Worm (Caenorhabditis elegans) whole organism, midembryonic: ENCODE results near the gene F01D5.7.

Source experiments
- T22C8.4 ChIP-seq: fragments of 200-800 bp; sonication (Bioruptor generic); IDR thresholded peaks from 2 replicates; pipeline ENCODE4 v1.3.6; 2022; ENCODE audit warnings: missing genetic modification characterization, missing compliant biosample characterization
- cog-1 ChIP-seq: sonication (generic microtip); optimal IDR thresholded peaks from 2 replicates; lab custom pipeline; 2016; ENCODE audit warnings: missing genetic modification characterization, missing compliant biosample characterization
- flt-1 ChIP-seq: fragments of 200-800 bp; sonication (Bioruptor generic); IDR thresholded peaks from 2 replicates; pipeline ENCODE4 v1.3.6; 2022; ENCODE audit warnings: missing genetic modification characterization, missing compliant biosample characterization
- klf-2 ChIP-seq: fragments of 200-800 bp; sonication (Bioruptor generic); conservative IDR thresholded peaks from 2 replicates; pipeline ENCODE4 v1.3.6; 2022; ENCODE audit warnings: missing genetic modification reagents, missing genetic modification characterization, missing compliant biosample characterization
- med-1 ChIP-seq: sonication (generic microtip); optimal IDR thresholded peaks from 2 replicates; lab custom pipeline; 2017; ENCODE audit warnings: missing genetic modification characterization, mild to moderate bottlenecking, missing compliant biosample characterization, antibody characterized with exemption, missing genetic modification reagents; ENCODE audit not compliant: insufficient read depth
- ref-1 ChIP-seq: fragments of 200-800 bp; sonication (Bioruptor generic); conservative IDR thresholded peaks from 2 replicates; pipeline ENCODE4 v1.3.6; 2022; ENCODE audit warnings: missing genetic modification reagents, missing genetic modification characterization, missing compliant biosample characterization
- tab-1 ChIP-seq: fragments of 200-800 bp; sonication (Bioruptor generic); IDR thresholded peaks from 2 replicates; pipeline ENCODE4 v1.3.6; 2022; ENCODE audit warnings: missing genetic modification characterization, missing compliant biosample characterization
- ztf-23 ChIP-seq: fragments of 200-800 bp; sonication (Bioruptor generic); IDR thresholded peaks from 2 replicates; pipeline ENCODE4 v1.3.6; 2022; ENCODE audit warnings: missing genetic modification reagents, missing genetic modification characterization, missing compliant biosample characterization
- ztf-29 ChIP-seq: fragments of 200-800 bp; sonication (Bioruptor generic); IDR thresholded peaks from 2 replicates; pipeline ENCODE4 v1.3.6; 2022; ENCODE audit warnings: missing genetic modification reagents, missing genetic modification characterization, missing compliant biosample characterization

The F01D5.7 gene

DNA sequence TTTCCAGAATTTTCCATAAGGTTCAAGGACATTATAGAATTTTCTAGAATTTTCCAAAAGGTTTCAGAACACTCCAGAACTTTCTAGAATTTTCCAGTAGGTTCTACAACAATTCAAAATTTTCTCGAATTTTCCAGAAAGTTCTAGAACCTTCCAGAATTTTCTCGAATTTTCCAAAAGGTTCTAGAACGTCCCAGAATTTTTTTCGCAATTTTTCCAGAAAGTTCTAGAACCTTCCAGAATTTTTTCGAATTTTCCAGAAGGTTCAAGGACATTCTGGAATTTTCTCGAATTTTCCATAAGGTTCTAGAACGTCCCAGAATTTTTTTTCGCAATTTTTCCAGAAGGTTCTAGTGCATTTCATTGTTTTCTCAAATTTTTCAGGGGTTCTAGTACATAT is 30.8 kb upstream of the F01D5.7 start:
- TF ChIP-seq med-1 (GFP tag; lab: Kevin White, UChicago) (no peak), cog-1 (tag; lab: Kevin White, UChicago) (no peak), ztf-29 (GFP tag; lab: Robert Waterston, UW) (no peak), ztf-23 (GFP tag; lab: Robert Waterston, UW) (no peak), tab-1 (no peak), ref-1 (GFP tag; lab: Robert Waterston, UW) (no peak), klf-2 (no peak), flt-1 (GFP tag; lab: Robert Waterston, UW) (no peak), T22C8.4 (no peak)

DNA sequence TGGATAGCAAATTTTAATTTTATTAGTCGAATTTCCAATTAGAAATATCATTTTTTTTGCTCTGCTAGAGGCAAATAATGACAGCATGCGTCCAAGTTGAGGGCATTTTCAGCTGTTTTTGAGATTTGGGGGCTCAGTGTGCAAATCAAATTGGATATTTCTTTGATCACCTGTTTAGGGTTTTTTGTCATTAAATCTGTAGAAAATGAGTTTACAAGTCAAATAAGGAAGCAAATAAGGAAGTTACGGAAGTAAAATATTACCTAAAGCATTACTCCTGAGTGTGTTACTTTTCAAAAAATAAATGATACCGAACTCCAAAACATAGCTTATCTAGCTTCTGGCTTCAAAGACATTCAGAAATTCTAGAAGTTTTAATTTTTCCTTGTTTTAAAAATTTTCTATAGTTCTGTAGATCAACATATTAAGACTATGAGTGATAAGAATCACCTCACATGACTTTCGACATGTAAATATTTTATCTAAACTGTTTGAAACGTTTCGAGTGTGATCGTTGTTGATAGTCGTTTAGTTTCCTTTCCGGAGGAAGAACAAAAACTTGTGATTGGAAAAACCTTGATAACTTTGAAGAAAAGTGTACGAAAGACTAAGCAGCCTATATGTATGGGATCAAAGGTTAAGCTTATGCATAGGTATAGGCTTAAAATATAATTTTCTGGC is 28.5 kb upstream of the F01D5.7 start, which contains the start of gene sre-48:
Gene sre-48, minus strand, starts transcription at position 51 of the 681 bp plus-strand sequence.
- TF ChIP-seq ref-1 (GFP tag; lab: Robert Waterston, UW) (no peak), klf-2 (no peak), T22C8.4 (no peak)

DNA sequence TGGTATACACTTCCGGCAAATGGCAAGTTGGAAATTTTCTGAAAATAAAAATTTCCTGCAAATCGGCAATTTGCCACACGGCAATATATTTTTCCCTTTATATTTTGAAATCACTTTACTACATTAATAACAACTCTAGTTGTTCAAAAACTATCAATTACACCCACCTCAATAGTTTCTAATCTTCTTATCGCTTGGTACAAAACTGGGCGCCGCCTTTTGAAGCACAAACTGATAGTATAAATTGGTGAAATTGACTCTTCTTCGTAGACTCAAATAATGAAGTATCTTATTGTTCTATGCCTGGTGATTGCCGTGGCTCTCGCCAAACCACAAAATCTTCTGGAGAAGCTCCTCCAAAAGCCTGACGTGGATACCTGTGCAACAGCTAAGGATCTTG is 27.4 kb upstream of the F01D5.7 start, which contains the start of gene Y39G8B.9:
Gene Y39G8B.9, plus strand, starts transcription at position 269 of the 400 bp plus-strand sequence.
- TF ChIP-seq flt-1 (GFP tag; lab: Robert Waterston, UW) (no peak), ref-1 (GFP tag; lab: Robert Waterston, UW) (no peak), klf-2 (no peak), cog-1 (tag; lab: Kevin White, UChicago) (no peak), med-1 (GFP tag; lab: Kevin White, UChicago) (no peak), tab-1 (no peak), ztf-29 (GFP tag; lab: Robert Waterston, UW) (no peak), T22C8.4 (no peak), ztf-23 (GFP tag; lab: Robert Waterston, UW) (no peak)

DNA sequence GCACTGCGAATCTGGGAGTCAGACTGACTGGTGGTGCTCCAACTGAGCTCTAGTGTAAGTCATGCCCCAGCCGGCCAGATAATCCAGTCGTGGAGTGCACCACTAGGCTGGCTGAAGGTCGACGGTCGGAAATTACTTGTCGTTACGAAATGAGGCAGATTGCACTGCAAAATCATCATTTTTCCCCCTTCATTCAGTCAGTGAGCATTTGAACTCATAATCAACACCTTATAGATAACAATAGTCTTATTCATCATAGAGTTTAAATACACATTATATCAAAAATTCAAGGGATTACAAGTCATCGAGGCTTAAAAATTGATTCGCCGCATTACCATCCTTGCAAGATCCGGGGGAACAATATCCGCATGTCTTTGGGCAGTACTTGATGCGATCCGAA is 26.6 kb upstream of the F01D5.7 start:
- no peak for TF ChIP-seq ref-1 (GFP tag; lab: Robert Waterston, UW)
- no peak for TF ChIP-seq ztf-29 (GFP tag; lab: Robert Waterston, UW)
- no peak for TF ChIP-seq cog-1 (tag; lab: Kevin White, UChicago)

DNA sequence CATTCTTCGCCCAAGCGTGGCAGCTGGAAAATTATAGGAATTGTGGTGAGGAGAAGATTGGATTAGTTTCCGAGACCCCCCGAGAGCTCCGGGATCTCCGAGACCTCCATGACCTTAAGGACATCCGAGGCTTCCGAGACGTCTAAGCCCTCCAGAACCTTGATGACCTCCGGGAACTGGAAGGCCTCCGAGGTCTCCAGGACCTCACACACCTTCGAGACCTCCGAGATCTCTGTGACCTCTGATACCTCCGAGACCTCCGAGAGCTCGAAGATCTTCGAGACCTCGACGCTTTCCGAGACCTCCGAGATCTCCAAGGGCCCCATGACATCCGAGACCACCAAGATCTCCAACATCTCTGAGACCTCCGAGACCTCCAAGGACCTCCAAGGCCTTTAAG is 26.2 kb upstream of the F01D5.7 start:
- TF ChIP-seq ztf-23 (GFP tag; lab: Robert Waterston, UW) = no peak
- TF ChIP-seq cog-1 (tag; lab: Kevin White, UChicago) = no peak
- TF ChIP-seq klf-2 = no peak
- TF ChIP-seq tab-1 = no peak
- TF ChIP-seq flt-1 (GFP tag; lab: Robert Waterston, UW) = no peak
- TF ChIP-seq ref-1 (GFP tag; lab: Robert Waterston, UW) = no peak
- no peak for TF ChIP-seq ztf-29 (GFP tag; lab: Robert Waterston, UW)
- TF ChIP-seq med-1 (GFP tag; lab: Kevin White, UChicago) = no peak
- no peak for TF ChIP-seq T22C8.4

DNA sequence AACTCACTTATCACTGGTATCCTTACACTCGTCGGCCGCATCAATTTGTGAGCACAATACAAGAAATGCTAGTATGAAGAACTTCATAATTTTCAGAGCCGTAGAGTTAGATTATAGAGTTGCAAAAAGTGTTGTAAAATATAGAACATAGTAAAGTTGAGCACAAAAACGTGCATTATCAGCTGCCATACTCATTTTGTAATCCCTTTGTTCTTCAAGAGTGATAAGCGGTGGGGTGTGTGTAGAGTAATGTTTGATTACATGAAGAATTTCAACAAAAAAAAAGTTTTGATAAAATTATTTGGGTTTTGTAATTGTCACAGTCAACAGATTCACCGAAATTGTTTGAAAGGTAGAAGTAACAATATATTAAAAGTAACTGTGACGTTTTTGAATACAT is 25.5 kb upstream of the F01D5.7 start, which contains the start of the genes Y39G8B.13 and Y39G8B.10:
Gene Y39G8B.13, minus strand, starts transcription at position 125 of the 400 bp plus-strand sequence.
Gene Y39G8B.10, minus strand, starts transcription at position 193 of the 400 bp plus-strand sequence.
- TF ChIP-seq cog-1 (tag; lab: Kevin White, UChicago) = no peak
- no peak for TF ChIP-seq flt-1 (GFP tag; lab: Robert Waterston, UW)
- TF ChIP-seq ztf-29 (GFP tag; lab: Robert Waterston, UW) = no peak
- no peak for TF ChIP-seq ref-1 (GFP tag; lab: Robert Waterston, UW)
- no peak for TF ChIP-seq T22C8.4
- TF ChIP-seq med-1 (GFP tag; lab: Kevin White, UChicago) = no peak
- TF ChIP-seq tab-1 = no peak
- no peak for TF ChIP-seq ztf-23 (GFP tag; lab: Robert Waterston, UW)
- no peak for TF ChIP-seq klf-2

DNA sequence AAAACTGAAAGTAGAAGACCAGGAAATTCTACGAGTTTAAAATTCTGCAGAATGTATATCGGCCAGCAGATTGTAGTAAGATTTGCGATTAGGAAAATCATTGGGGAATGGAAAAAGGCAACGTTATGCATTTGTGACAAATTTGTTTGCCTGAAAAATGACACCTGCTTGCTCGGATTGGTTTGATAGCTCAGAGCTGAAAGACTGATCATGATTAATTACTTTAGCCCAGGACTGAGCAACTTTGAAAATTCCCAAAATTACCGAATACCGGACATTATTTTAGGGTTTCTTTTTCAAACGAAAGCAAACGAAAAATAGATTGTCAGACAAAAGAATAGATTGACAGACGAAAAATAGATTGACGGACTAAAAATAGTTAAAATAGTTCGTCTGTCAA is 23.9 kb upstream of the F01D5.7 start, which contains the start of gene sre-47:
Gene sre-47, minus strand, starts transcription at position 101 of the 400 bp plus-strand sequence.
- no peak for TF ChIP-seq ztf-23 (GFP tag; lab: Robert Waterston, UW)
- TF ChIP-seq ztf-29 (GFP tag; lab: Robert Waterston, UW) = no peak
- TF ChIP-seq T22C8.4 = no peak
- no peak for TF ChIP-seq med-1 (GFP tag; lab: Kevin White, UChicago)
- TF ChIP-seq ref-1 (GFP tag; lab: Robert Waterston, UW) = no peak
- TF ChIP-seq tab-1 = no peak
- no peak for TF ChIP-seq flt-1 (GFP tag; lab: Robert Waterston, UW)
- no peak for TF ChIP-seq klf-2
- TF ChIP-seq cog-1 (tag; lab: Kevin White, UChicago) = no peak

DNA sequence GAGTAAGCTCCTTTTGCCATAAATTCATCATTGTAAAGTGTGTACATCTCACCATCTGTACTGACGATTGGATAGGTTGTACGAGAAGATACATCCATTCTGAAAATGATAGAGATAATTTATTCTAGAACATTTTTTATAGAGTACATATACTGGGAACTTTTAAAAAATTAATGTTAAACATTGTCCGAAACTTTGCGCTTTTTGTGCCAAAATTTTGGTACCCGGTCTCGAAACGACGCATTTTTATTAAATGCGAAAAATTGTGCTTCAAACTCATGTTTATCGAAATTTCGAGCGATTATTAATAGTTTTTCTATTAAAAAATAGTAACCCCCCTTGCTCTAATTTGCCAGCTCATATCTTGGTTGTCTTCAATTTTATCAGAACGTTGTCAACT is 16.7 kb upstream of the F01D5.7 start, which contains the start of gene Y39G8B.5:
Gene Y39G8B.5, minus strand, starts transcription at position 101 of the 400 bp plus-strand sequence.
- TF ChIP-seq flt-1 (GFP tag; lab: Robert Waterston, UW) = no peak
- TF ChIP-seq klf-2 = no peak
- no peak for TF ChIP-seq ref-1 (GFP tag; lab: Robert Waterston, UW)
- no peak for TF ChIP-seq ztf-29 (GFP tag; lab: Robert Waterston, UW)
- TF ChIP-seq cog-1 (tag; lab: Kevin White, UChicago) = no peak
- TF ChIP-seq tab-1 = no peak
- TF ChIP-seq ztf-23 (GFP tag; lab: Robert Waterston, UW) = no peak
- TF ChIP-seq T22C8.4 = no peak
- no peak for TF ChIP-seq med-1 (GFP tag; lab: Kevin White, UChicago)

DNA sequence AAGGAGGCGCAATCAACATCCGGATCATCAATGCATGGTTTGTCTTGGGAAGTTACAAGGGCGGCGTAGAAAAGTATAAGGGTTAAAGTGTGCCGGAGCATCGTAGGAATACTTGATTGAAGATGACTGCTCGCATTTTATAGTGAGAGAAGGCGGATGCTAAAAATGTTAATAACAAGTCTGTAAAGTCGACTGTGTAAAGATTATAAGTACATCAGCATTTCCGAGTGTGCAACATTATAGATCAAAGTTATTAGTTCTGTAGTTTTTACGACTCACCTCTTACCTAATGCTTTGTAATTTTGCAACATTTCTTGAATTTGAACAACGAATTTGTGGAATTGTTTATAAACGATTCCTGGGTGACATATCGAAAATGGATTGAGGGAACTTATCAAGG is 13.5 kb upstream of the F01D5.7 start, which contains the start of gene Y39G8B.7:
Gene Y39G8B.7, minus strand, starts transcription at position 101 of the 400 bp plus-strand sequence.
- TF ChIP-seq T22C8.4 = no peak
- no peak for TF ChIP-seq ref-1 (GFP tag; lab: Robert Waterston, UW)
- no peak for TF ChIP-seq flt-1 (GFP tag; lab: Robert Waterston, UW)
- no peak for TF ChIP-seq klf-2
- TF ChIP-seq ztf-29 (GFP tag; lab: Robert Waterston, UW) = no peak
- no peak for TF ChIP-seq ztf-23 (GFP tag; lab: Robert Waterston, UW)
- TF ChIP-seq cog-1 (tag; lab: Kevin White, UChicago) = no peak
- no peak for TF ChIP-seq tab-1
- TF ChIP-seq med-1 (GFP tag; lab: Kevin White, UChicago) = no peak
